Fruit fly (Drosophila melanogaster) whole organism, pupa: ENCODE results near the gene CG11322.

Source experiments
- CG10348 ChIP-seq: fragments of 200-800 bp; sonication (Bioruptor generic); IDR thresholded peaks from 2 replicates; pipeline ENCODE4 v1.3.6; 2022; ENCODE audit warnings: missing biosample characterization, missing genetic modification characterization
- CG15710 ChIP-seq: fragments of 200-800 bp; sonication (Bioruptor generic); optimal IDR thresholded peaks from 2 replicates; lab custom pipeline; 2018; ENCODE audit warnings: missing biosample characterization, mild to moderate bottlenecking, missing genetic modification characterization, moderate library complexity
- CG17806 ChIP-seq: fragments of 200-800 bp; sonication (Bioruptor generic); optimal IDR thresholded peaks from 2 replicates; lab custom pipeline; 2018; ENCODE audit warnings: missing biosample characterization, mild to moderate bottlenecking, missing genetic modification characterization, moderate library complexity
- CG4496 ChIP-seq: fragments of 200-800 bp; sonication (Bioruptor generic); IDR thresholded peaks from 3 replicates; pipeline ENCODE4 v1.3.6; 2022; ENCODE audit warnings: missing biosample characterization, missing genetic modification characterization
- CG9948 ChIP-seq: fragments of 200-800 bp; sonication (Bioruptor generic); optimal IDR thresholded peaks from 2 replicates; lab custom pipeline; 2018; ENCODE audit warnings: missing biosample characterization, mild to moderate bottlenecking, missing genetic modification characterization, moderate library complexity
- EcR ChIP-seq: fragments of 200-800 bp; sonication (Bioruptor generic); optimal IDR thresholded peaks from 3 replicates; lab custom pipeline; 2019; ENCODE audit warnings: missing biosample characterization, missing genetic modification characterization, mild to moderate bottlenecking, moderate library complexity, missing genetic modification reagents
- Ets98B ChIP-seq: fragments of 200-800 bp; sonication (Bioruptor generic); IDR thresholded peaks from 2 replicates; pipeline ENCODE4 v1.3.6; 2022; ENCODE audit warnings: missing biosample characterization, missing genetic modification characterization
- Pif1A ChIP-seq: fragments of 200-800 bp; sonication (Bioruptor generic); optimal IDR thresholded peaks from 3 replicates; lab custom pipeline; 2016; ENCODE audit warnings: missing biosample characterization, missing genetic modification characterization
- gl ChIP-seq: fragments of 200-800 bp; sonication (Bioruptor generic); optimal IDR thresholded peaks from 2 replicates; lab custom pipeline; 2018; ENCODE audit warnings: missing biosample characterization, mild to moderate bottlenecking, missing genetic modification characterization
- rn ChIP-seq: fragments of 200-800 bp; sonication (Bioruptor generic); IDR thresholded peaks from 2 replicates; pipeline ENCODE4 v1.3.6; 2022; ENCODE audit warnings: missing biosample characterization, missing genetic modification characterization

DNA sequence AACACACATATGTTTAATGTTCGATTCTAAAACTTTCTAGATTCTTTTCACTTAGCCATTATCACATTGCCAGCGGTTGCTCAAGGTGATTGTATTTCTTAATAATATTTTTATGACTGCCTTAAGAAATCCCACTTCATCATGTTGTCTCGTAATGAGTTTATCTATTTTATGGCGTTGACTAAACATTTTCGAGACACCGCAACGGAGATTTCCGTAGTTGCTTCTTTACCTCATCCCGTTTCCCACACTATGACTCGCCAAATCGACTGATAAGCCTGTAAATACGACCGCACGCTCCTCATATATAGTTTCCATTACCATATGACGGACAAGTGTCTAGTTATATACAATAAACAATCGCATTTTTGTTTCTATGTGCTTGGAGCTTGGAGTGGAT is 26.2 kb upstream of the CG11322 start:
- TF ChIP-seq CG17806 (tag; lab: Kevin White, UChicago) (no peak), rn (GFP tag; lab: Robert Waterston, UW) (no peak), EcR (no peak), CG4496 (GFP tag; lab: Robert Waterston, UW) (no peak), gl (tag; lab: Kevin White, UChicago) (no peak), CG9948 (tag; lab: Kevin White, UChicago) (no peak), Pif1A (no peak), Ets98B (GFP tag; lab: Robert Waterston, UW) (no peak), CG15710 (tag; lab: Kevin White, UChicago) (no peak), CG10348 (GFP tag; lab: Robert Waterston, UW) (no peak)
